Fruit fly (Drosophila melanogaster): ENCODE measurements around the gene CG2116.

The CG2116 gene

dm6 chrX:8148556-8148955, 18.9 kb downstream of the CG2116 start, which contains the start of gene CG10959 (continued):
- TF ChIP-seq Mad (GFP tag; optimal IDR thresholded peaks at IDR 0.05) = no peak

DNA sequence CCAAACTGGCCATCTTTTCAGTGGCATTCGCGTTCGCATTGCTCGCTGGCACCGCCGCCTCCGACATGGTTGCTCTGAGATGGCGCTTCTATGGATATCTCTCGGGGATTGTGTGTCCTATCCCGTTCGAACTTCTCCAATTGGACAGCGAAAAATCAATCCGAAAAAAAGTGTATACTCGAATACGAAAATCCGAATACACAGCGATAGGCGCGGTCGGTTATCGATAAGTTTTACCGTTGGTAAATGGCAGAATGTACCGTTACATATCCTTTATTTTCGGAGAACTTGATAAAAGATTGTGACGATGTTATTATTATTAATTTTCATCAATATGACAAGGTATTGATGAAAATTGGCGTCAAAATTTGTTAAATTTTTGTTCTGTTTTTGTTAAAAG, 22.5 kb downstream of the CG2116 start, which contains the start of gene Gbeta5:
Gbeta5 (minus strand) TSS at position 199 of the 400 bp plus-strand sequence.
- TF ChIP-seq CG8944 (GFP tag; optimal IDR thresholded peaks at IDR 0.05) (no peak), salm (tag; optimal IDR thresholded peaks at IDR 0.05) (no peak), CG13894 (tag; optimal IDR thresholded peaks at IDR 0.05) (no peak), ham (GFP tag; IDR thresholded peaks at IDR 0.05) (no peak), insv (GFP tag; optimal IDR thresholded peaks at IDR 0.05) (peak in 1 of 2 experiments; percentile 83), sob (GFP tag; IDR thresholded peaks at IDR 0.05) (no peak), nerfin-1 (tag; optimal IDR thresholded peaks at IDR 0.05) (no peak), CG3163 (GFP tag; optimal IDR thresholded peaks at IDR 0.05) (no peak), gcm2 (GFP tag; optimal IDR thresholded peaks at IDR 0.05) (no peak), CG31388 (GFP tag; optimal IDR thresholded peaks at IDR 0.05) (no peak), CG9797 (GFP tag; optimal IDR thresholded peaks at IDR 0.05) (no peak), CG4617 (GFP tag; optimal IDR thresholded peaks at IDR 0.05; ENCODE audit: borderline replicate concordance) (no peak), Poxn (GFP tag; IDR thresholded peaks at IDR 0.05) (no peak), CG31365 (tag; optimal IDR thresholded peaks at IDR 0.05) (no peak), mam (GFP tag; optimal IDR thresholded peaks at IDR 0.05) (no peak), dati (GFP tag; IDR thresholded peaks at IDR 0.05) (no peak), CrebB (tag; optimal IDR thresholded peaks at IDR 0.05) (no peak), onecut (GFP tag; IDR thresholded peaks at IDR 0.05) (peak; percentile 53), CG10462 (GFP tag; optimal IDR thresholded peaks at IDR 0.05) (peak; percentile 17), CG34224 (GFP tag; IDR thresholded peaks at IDR 0.05; ENCODE audit: partially characterized antibody) (no peak), CG32767 (GFP tag; IDR thresholded peaks at IDR 0.05) (peak; percentile 70; the same call in 1 of the 2 replicates), CG6689 (GFP tag; IDR thresholded peaks at IDR 0.05) (no peak), crc (GFP tag; optimal IDR thresholded peaks at IDR 0.05) (no peak), MBD-R2 (GFP tag; IDR thresholded peaks at IDR 0.05) (0 out of 2 replicates have a peak, but pooled peaks have one; percentile 8), Nf-YB (GFP tag; optimal IDR thresholded peaks at IDR 0.05) (no peak), CG17186 (GFP tag; optimal IDR thresholded peaks at IDR 0.05) (no peak), CG30403 (GFP tag; optimal IDR thresholded peaks at IDR 0.05) (no peak), amos (GFP tag; IDR thresholded peaks at IDR 0.05; ENCODE audit: partially characterized antibody) (no peak), pb (GFP tag; optimal IDR thresholded peaks at IDR 0.05) (no peak), PHDP (tag; optimal IDR thresholded peaks at IDR 0.05) (no peak), zfh1 (GFP tag; IDR thresholded peaks at IDR 0.05) (no peak), slbo (GFP tag; IDR thresholded peaks at IDR 0.05) (no peak), Spps (tag; optimal IDR thresholded peaks at IDR 0.05) (no peak), tgo (GFP tag; IDR thresholded peaks at IDR 0.05) (no peak), CG14860 (GFP tag; IDR thresholded peaks at IDR 0.05; ENCODE audit: partially characterized antibody) (no peak), CG10565 (GFP tag; optimal IDR thresholded peaks at IDR 0.05) (no peak), bbx (GFP tag; IDR thresholded peaks at IDR 0.05; ENCODE audit: partially characterized antibody) (peak; percentile 14; the same call in 1 of the 2 replicates), Dp (GFP tag; optimal IDR thresholded peaks at IDR 0.05) (no peak), CG1233 (GFP tag; optimal IDR thresholded peaks at IDR 0.05) (no peak), Side (GFP tag; optimal IDR thresholded peaks at IDR 0.05) (no peak), ERR (GFP tag; optimal IDR thresholded peaks at IDR 0.05) (no peak), Myb (GFP tag; optimal IDR thresholded peaks at IDR 0.05) (no peak), Hr51 (GFP tag; optimal IDR thresholded peaks at IDR 0.05) (no peak), Awh (GFP tag; IDR thresholded peaks at IDR 0.05) (no peak), CG42726 (GFP tag; IDR thresholded peaks at IDR 0.05; ENCODE audit: partially characterized antibody) (no peak), sens (GFP tag) (peak; percentile 15), CG11504 (tag; optimal IDR thresholded peaks at IDR 0.05) (no peak), Usf (GFP tag; optimal IDR thresholded peaks at IDR 0.05) (no peak), CG13296 (GFP tag; optimal IDR thresholded peaks at IDR 0.05) (no peak)
